Fruit fly (Drosophila melanogaster) whole organism, prepupa: ENCODE results near the gene AGO2.
A peak's percentile ranks its signal among the peaks of the same experiment; 100 is the strongest.

Experiments used
- Blimp-1 ChIP-seq: fragments of 200-800 bp; sonication (Bioruptor generic); optimal IDR thresholded peaks from 3 replicates; lab custom pipeline; 2017; ENCODE audit warnings: missing biosample characterization, missing genetic modification characterization, mild to moderate bottlenecking, moderate library complexity, missing genetic modification reagents
- CG4318 ChIP-seq: fragments of 200-800 bp; sonication (Bioruptor generic); optimal IDR thresholded peaks from 3 replicates; lab custom pipeline; 2017; ENCODE audit warnings: missing biosample characterization, mild to moderate bottlenecking, missing genetic modification characterization
- CG8319 ChIP-seq: fragments of 200-800 bp; sonication (Bioruptor generic); optimal IDR thresholded peaks from 3 replicates; lab custom pipeline; 2016; ENCODE audit warnings: missing biosample characterization, missing genetic modification characterization
- Eip78C ChIP-seq: fragments of 200-800 bp; sonication (Bioruptor generic); peaks from one replicate; lab custom pipeline; 2016; ENCODE audit warnings: missing biosample characterization, missing genetic modification characterization
- Ets96B ChIP-seq: fragments of 200-800 bp; optimal IDR thresholded peaks from 2 replicates; lab custom pipeline; 2019; ENCODE audit warnings: missing biosample characterization, mild to moderate bottlenecking, missing genetic modification characterization, moderate library complexity
- Gug ChIP-seq: fragments of 200-800 bp; sonication (Bioruptor generic); IDR thresholded peaks from 2 replicates; pipeline ENCODE4 v1.3.6; 2022; ENCODE audit warnings: missing biosample characterization, missing genetic modification characterization
- Hr38 ChIP-seq: sonication (Bioruptor generic); optimal IDR thresholded peaks from 2 replicates; lab custom pipeline; 2016; ENCODE audit warnings: missing biosample characterization, missing genetic modification characterization
- Hr39 ChIP-seq: fragments of 200-800 bp; sonication (Bioruptor generic); optimal IDR thresholded peaks from 2 replicates; lab custom pipeline; 2016; ENCODE audit warnings: missing biosample characterization, missing genetic modification characterization
- Hr4 ChIP-seq: fragments of 200-800 bp; sonication (Bioruptor generic); optimal IDR thresholded peaks from 3 replicates; lab custom pipeline; 2016; ENCODE audit warnings: missing biosample characterization, missing genetic modification characterization
- Sox14 ChIP-seq: fragments of 200-800 bp; sonication (Bioruptor generic); optimal IDR thresholded peaks from 3 replicates; lab custom pipeline; 2016; ENCODE audit warnings: missing biosample characterization, missing genetic modification characterization
- cyc ChIP-seq: fragments of 200-800 bp; sonication (Bioruptor generic); optimal IDR thresholded peaks from 3 replicates; lab custom pipeline; 2016; ENCODE audit warnings: missing biosample characterization, missing genetic modification characterization
- lz ChIP-seq: fragments of 200-800 bp; sonication (Bioruptor generic); optimal IDR thresholded peaks from 3 replicates; lab custom pipeline; 2016; ENCODE audit warnings: missing biosample characterization, missing genetic modification characterization

DNA sequence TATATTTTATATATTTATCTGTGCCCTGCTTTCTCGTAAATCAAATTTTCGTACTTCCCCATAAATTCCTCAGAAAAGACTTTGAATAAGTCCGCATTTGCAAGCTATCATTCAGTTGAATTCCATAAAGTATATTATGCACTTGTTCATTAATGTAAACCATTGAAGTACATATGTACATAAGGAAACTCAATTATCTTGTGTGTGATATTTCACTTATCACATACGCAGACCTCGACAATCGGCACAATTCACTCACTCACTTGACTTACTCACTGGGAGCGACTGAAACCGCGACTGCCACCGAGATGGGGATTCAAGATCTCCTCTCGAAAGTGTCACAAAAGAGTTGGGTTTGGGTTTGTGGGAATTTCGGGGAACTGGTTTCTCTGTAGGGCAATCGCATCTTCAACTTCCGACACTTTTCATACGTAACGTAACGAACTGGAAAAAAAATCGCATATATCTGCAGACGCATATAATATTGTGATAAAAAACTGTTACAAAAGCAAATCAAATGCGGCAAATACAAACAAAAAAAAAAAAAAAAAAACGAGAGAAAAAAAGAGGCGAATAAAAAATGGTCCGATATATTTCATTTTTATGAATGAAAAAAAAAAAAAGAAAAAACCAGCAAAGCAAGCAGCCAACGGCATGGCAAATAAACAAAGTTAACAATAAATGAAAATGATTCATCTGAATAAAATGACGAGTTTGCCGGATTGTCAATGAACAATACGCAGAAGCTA, 43.3 kb downstream of the AGO2 start:
- TF ChIP-seq Hr39 (GFP tag; lab: Kevin White, UChicago) (no peak), Sox14 (GFP tag; lab: Kevin White, UChicago) (no peak), CG8319 (GFP tag; lab: Kevin White, UChicago) (no peak), Hr38 (GFP tag; lab: Kevin White, UChicago) (no peak), Blimp-1 (peak; percentile 40), Gug (GFP tag; lab: Robert Waterston, UW) (no peak), lz (GFP tag; lab: Kevin White, UChicago) (no peak), Eip78C (peak; percentile 78), cyc (GFP tag; lab: Kevin White, UChicago) (no peak), Ets96B (no peak), CG4318 (GFP tag; lab: Kevin White, UChicago) (no peak), Hr4 (no peak)
